Worm (Caenorhabditis elegans): ENCODE results near the gene Y46G5A.23.

Y46G5A.23 gene

ce11 chrII:12828863-12829262 lies at the start of gene Y46G5A.23:
Gene Y46G5A.23 (minus strand): TSS chrII:12828963.
- TF ChIP-seq daf-8 (GFP tag; IDR thresholded peaks at IDR 0.05) (no peak), aha-1 (tag) (no peak), zfp-2 (tag; optimal IDR thresholded peaks at IDR 0.05) (no peak), duxl-1 (tag; optimal IDR thresholded peaks at IDR 0.05; ENCODE audit: poor library complexity) (no peak), lin-29 (GFP tag; IDR thresholded peaks at IDR 0.05) (no peak), fos-1 (tag; optimal IDR thresholded peaks at IDR 0.05) (no peak), hlh-11 (tag; optimal IDR thresholded peaks at IDR 0.05) (no peak), ceh-44 (GFP tag; IDR thresholded peaks at IDR 0.05) (no peak), dmd-9 (GFP tag; IDR thresholded peaks at IDR 0.05) (no peak), nhr-6 (tag; optimal IDR thresholded peaks at IDR 0.05) (no peak), egl-43 (GFP tag; IDR thresholded peaks at IDR 0.05) (no peak), dmd-6 (GFP tag; IDR thresholded peaks at IDR 0.05) (no peak), lin-39 (tag; optimal IDR thresholded peaks at IDR 0.05) (no peak), jun-1 (tag; optimal IDR thresholded peaks at IDR 0.05) (no peak), ztf-11 (tag; optimal IDR thresholded peaks at IDR 0.05) (no peak), madf-9 (GFP tag; conservative IDR thresholded peaks at IDR 0.05) (no peak), T26A8.4 (GFP tag; IDR thresholded peaks at IDR 0.05) (no peak), aly-2 (tag; optimal IDR thresholded peaks at IDR 0.05) (no peak)

ce11 chrII:12878071-12878668 lies 49.4 kb upstream of the Y46G5A.23 start, which contains the start of gene gsy-1:
Gene gsy-1 (minus strand): TSS chrII:12878121.
- TF ChIP-seq daf-16 (GFP tag; optimal IDR thresholded peaks at IDR 0.05): peak in 1 of 2 experiments; percentile 52
- TF ChIP-seq daf-16 (tag; optimal IDR thresholded peaks at IDR 0.05): no peak
- TF ChIP-seq Y75B8A.6 (GFP tag; IDR thresholded peaks at IDR 0.05): no peak
- TF ChIP-seq ceh-44 (GFP tag; IDR thresholded peaks at IDR 0.05): no peak

- TF ChIP-seq nhr-77 (tag; optimal IDR thresholded peaks at IDR 0.05): peak; percentile 1
- TF ChIP-seq lin-1 (GFP tag; IDR thresholded peaks at IDR 0.05): no peak
- no peak for TF ChIP-seq pha-4 (GFP tag; IDR thresholded peaks at IDR 0.05)
- TF ChIP-seq pha-4 (tag; optimal IDR thresholded peaks at IDR 0.05): no peak
- peak; percentile 85 for TF ChIP-seq aha-1 (tag)
- TF ChIP-seq T26A8.4 (GFP tag; IDR thresholded peaks at IDR 0.05): 0 out of 2 replicates have a peak, but pooled peaks have one; percentile 13
- peak; percentile 56 for TF ChIP-seq ama-1 (optimal IDR thresholded peaks at IDR 0.05)
- 0 out of 2 replicates have a peak, but pooled peaks have one; percentile 60 for TF ChIP-seq dmd-8 (GFP tag; IDR thresholded peaks at IDR 0.05)
- 0 out of 2 replicates have a peak, but pooled peaks have one; percentile 25 for TF ChIP-seq F44E2.7 (GFP tag; IDR thresholded peaks at IDR 0.05)
- no peak for TF ChIP-seq nhr-48 (tag; optimal IDR thresholded peaks at IDR 0.05)
Observed at ce11 chrII:12866079-12866478, 37.3 kb upstream of the Y46G5A.23 start.

- TF ChIP-seq ctbp-1 (GFP tag; IDR thresholded peaks at IDR 0.05) (no peak), egl-27 (tag; optimal IDR thresholded peaks at IDR 0.05) (no peak), ceh-28 (tag; optimal IDR thresholded peaks at IDR 0.05) (no peak), D1046.2 (GFP tag; IDR thresholded peaks at IDR 0.05) (no peak), nhr-28 (tag; optimal IDR thresholded peaks at IDR 0.05) (no peak), Y75B8A.6 (GFP tag; IDR thresholded peaks at IDR 0.05) (no peak), nhr-76 (tag; optimal IDR thresholded peaks at IDR 0.05) (no peak), Y105C5A.15 (GFP tag; IDR thresholded peaks at IDR 0.05) (no peak), zfp-3 (GFP tag; conservative IDR thresholded peaks at IDR 0.05) (no peak), daf-8 (GFP tag; IDR thresholded peaks at IDR 0.05) (no peak), ceh-44 (GFP tag; IDR thresholded peaks at IDR 0.05) (no peak), ZK546.5 (tag; optimal IDR thresholded peaks at IDR 0.05) (no peak), snpc-1.2 (GFP tag; IDR thresholded peaks at IDR 0.05) (no peak), daf-12 (tag; optimal IDR thresholded peaks at IDR 0.05) (no peak), zip-2 (tag; optimal IDR thresholded peaks at IDR 0.05) (no peak), lin-15B (tag; optimal IDR thresholded peaks at IDR 0.05) (no peak)
Observed at ce11 chrII:12865604-12866003, 36.8 kb upstream of the Y46G5A.23 start, which contains the start of gene snf-5. Gene snf-5 (minus strand): TSS chrII:12865785.

Measured in whole organism, L4 larva.